Fruit fly (Drosophila melanogaster) whole organism, embryonic: Measurements from ENCODE around the gene Nnp-1.
A peak's percentile ranks its signal among the peaks of the same experiment; 100 is the strongest.

Source experiments
- Bgb ChIP-seq: fragments of 200-800 bp; sonication (Bioruptor generic); IDR thresholded peaks from 2 replicates; pipeline ENCODE4 v1.3.6; 2022; ENCODE audit warnings: missing biosample characterization, missing genetic modification characterization; ENCODE audit not compliant: partially characterized antibody
- CG10366 ChIP-seq: fragments of 200-800 bp; sonication (Bioruptor generic); IDR thresholded peaks from 2 replicates; pipeline ENCODE4 v1.3.6; 2022; ENCODE audit warnings: missing biosample characterization, missing genetic modification characterization
- CG10654 ChIP-seq: fragments of 200-800 bp; sonication (Bioruptor generic); optimal IDR thresholded peaks from 2 replicates; lab custom pipeline; 2016; ENCODE audit warnings: missing biosample characterization, missing genetic modification characterization
- CG11504 ChIP-seq: fragments of 200-800 bp; sonication (Bioruptor generic); optimal IDR thresholded peaks from 3 replicates; lab custom pipeline; 2019; ENCODE audit warnings: missing biosample characterization, mild to moderate bottlenecking, missing genetic modification characterization, moderate library complexity
- CG11695 ChIP-seq: fragments of 200-800 bp; sonication (Bioruptor generic); IDR thresholded peaks from 3 replicates; pipeline ENCODE4 v1.3.6; 2022; ENCODE audit warnings: missing biosample characterization, missing genetic modification characterization
- CG14860 ChIP-seq: fragments of 200-800 bp; sonication (Bioruptor generic); IDR thresholded peaks from 3 replicates; pipeline ENCODE4 v1.3.6; 2022; ENCODE audit warnings: missing biosample characterization, missing genetic modification characterization; ENCODE audit not compliant: partially characterized antibody
- CG1602 ChIP-seq: fragments of 200-800 bp; sonication (Bioruptor generic); optimal IDR thresholded peaks from 3 replicates; lab custom pipeline; 2016; ENCODE audit warnings: missing biosample characterization, missing genetic modification characterization
- CG17385 ChIP-seq: fragments of 200-800 bp; sonication (Bioruptor generic); optimal IDR thresholded peaks from 3 replicates; lab custom pipeline; 2018; ENCODE audit warnings: missing biosample characterization, mild to moderate bottlenecking, missing genetic modification characterization
- CG17612 ChIP-seq: fragments of 200-800 bp; sonication (Bioruptor generic); IDR thresholded peaks from 2 replicates; pipeline ENCODE4 v1.3.6; 2022; ENCODE audit warnings: missing biosample characterization, missing genetic modification characterization
- CG17802 ChIP-seq: fragments of 200-800 bp; sonication (Bioruptor generic); optimal IDR thresholded peaks from 2 replicates; lab custom pipeline; 2018; ENCODE audit warnings: missing biosample characterization, mild to moderate bottlenecking, missing genetic modification characterization, moderate library complexity
- CG18262 ChIP-seq: fragments of 200-800 bp; optimal IDR thresholded peaks from 3 replicates; lab custom pipeline; 2019; ENCODE audit warnings: missing biosample characterization, mild to moderate bottlenecking, missing genetic modification characterization, moderate library complexity
- CG18764 ChIP-seq: fragments of 200-800 bp; sonication (Bioruptor generic); optimal IDR thresholded peaks from 3 replicates; lab custom pipeline; 2016; ENCODE audit warnings: missing biosample characterization, missing genetic modification characterization
- CG30431 ChIP-seq: fragments of 200-800 bp; sonication (Bioruptor generic); optimal IDR thresholded peaks from 2 replicates; lab custom pipeline; 2017; ENCODE audit warnings: missing biosample characterization, missing genetic modification characterization
- CG33213 ChIP-seq: fragments of 200-800 bp; sonication (Bioruptor generic); optimal IDR thresholded peaks from 3 replicates; lab custom pipeline; 2016; ENCODE audit warnings: missing biosample characterization, missing genetic modification characterization
- CG42726 ChIP-seq: fragments of 200-800 bp; sonication (Bioruptor generic); IDR thresholded peaks from 2 replicates; pipeline ENCODE4 v1.3.6; 2022; ENCODE audit warnings: missing biosample characterization, missing genetic modification characterization; ENCODE audit not compliant: partially characterized antibody
- CG6654 ChIP-seq: fragments of 200-800 bp; sonication (Bioruptor generic); optimal IDR thresholded peaks from 2 replicates; lab custom pipeline; 2017; ENCODE audit warnings: missing biosample characterization, mild to moderate bottlenecking, missing genetic modification characterization
- CG6791 ChIP-seq: fragments of 200-800 bp; sonication (Bioruptor generic); IDR thresholded peaks from 3 replicates; pipeline ENCODE4 v1.3.6; 2022; ENCODE audit warnings: missing biosample characterization, missing genetic modification characterization; ENCODE audit not compliant: partially characterized antibody
- CG9727 ChIP-seq: fragments of 200-800 bp; sonication (Bioruptor generic); optimal IDR thresholded peaks from 3 replicates; lab custom pipeline; 2017; ENCODE audit warnings: missing biosample characterization, mild to moderate bottlenecking, missing genetic modification characterization
- Camta ChIP-seq: fragments of 200-800 bp; sonication (Bioruptor generic); optimal IDR thresholded peaks from 2 replicates; lab custom pipeline; 2016; ENCODE audit warnings: missing biosample characterization, missing genetic modification characterization
- Dad ChIP-seq: fragments of 200-800 bp; sonication (Bioruptor generic); optimal IDR thresholded peaks from 3 replicates; lab custom pipeline; 2016; ENCODE audit warnings: missing biosample characterization, missing genetic modification characterization
- Ets97D ChIP-seq: fragments of 200-800 bp; sonication (Bioruptor generic); optimal IDR thresholded peaks from 3 replicates; lab custom pipeline; 2016; ENCODE audit warnings: missing biosample characterization, missing genetic modification characterization
- GATAe ChIP-seq: fragments of 200-800 bp; sonication (Bioruptor generic); conservative IDR thresholded peaks from 2 replicates; pipeline ENCODE4 v1.3.6; 2022; ENCODE audit warnings: missing biosample characterization, missing genetic modification characterization
- H2.0 ChIP-seq: fragments of 200-800 bp; sonication (Bioruptor generic); IDR thresholded peaks from 2 replicates; pipeline ENCODE4 v1.3.6; 2022; ENCODE audit warnings: missing biosample characterization, missing genetic modification characterization
- Hand ChIP-seq: fragments of 200-800 bp; sonication (Bioruptor generic); optimal IDR thresholded peaks from 2 replicates; lab custom pipeline; 2017; ENCODE audit warnings: mild to moderate bottlenecking, missing biosample characterization, missing genetic modification reagents, missing genetic modification characterization
- Hmx ChIP-seq: fragments of 200-800 bp; sonication (Bioruptor generic); optimal IDR thresholded peaks from 2 replicates; lab custom pipeline; 2016; ENCODE audit warnings: missing biosample characterization, missing genetic modification characterization
- Hsf ChIP-seq: fragments of 200-800 bp; sonication (Bioruptor generic); optimal IDR thresholded peaks from 3 replicates; lab custom pipeline; 2016; ENCODE audit warnings: missing biosample characterization, missing genetic modification characterization
- Lim3 ChIP-seq: fragments of 200-800 bp; sonication (Bioruptor generic); IDR thresholded peaks from 2 replicates; pipeline ENCODE4 v1.3.6; 2022; ENCODE audit warnings: missing biosample characterization, missing genetic modification characterization
- Lpt ChIP-seq: fragments of >200 bp; optimal IDR thresholded peaks from 2 replicates; lab custom pipeline; 2018; ENCODE audit warnings: missing biosample characterization, missing genetic modification characterization
- Meics ChIP-seq: fragments of 200-800 bp; sonication (Bioruptor generic); optimal IDR thresholded peaks from 2 replicates; lab custom pipeline; 2017; ENCODE audit warnings: missing biosample characterization, mild to moderate bottlenecking, missing genetic modification characterization
- Neu2 ChIP-seq: fragments of 200-800 bp; sonication (Bioruptor generic); optimal IDR thresholded peaks from 3 replicates; lab custom pipeline; 2016; ENCODE audit warnings: missing biosample characterization, missing genetic modification characterization, borderline replicate concordance
- Scr ChIP-seq: fragments of 200-800 bp; sonication (Bioruptor generic); IDR thresholded peaks from 2 replicates; pipeline ENCODE4 v1.3.6; 2022; ENCODE audit warnings: missing biosample characterization, missing genetic modification characterization; ENCODE audit not compliant: partially characterized antibody
- Spps ChIP-seq: fragments of 200-800 bp; sonication (Bioruptor generic); optimal IDR thresholded peaks from 2 replicates; lab custom pipeline; 2018; ENCODE audit warnings: missing biosample characterization, mild to moderate bottlenecking, missing genetic modification characterization
- ab ChIP-seq: fragments of 200-800 bp; sonication (Bioruptor generic); optimal IDR thresholded peaks from 2 replicates; lab custom pipeline; 2016; ENCODE audit warnings: missing biosample characterization, missing genetic modification characterization
- br ChIP-seq: fragments of >200 bp; optimal IDR thresholded peaks from 2 replicates; lab custom pipeline; 2017
- cg ChIP-seq: fragments of 200-800 bp; sonication (Bioruptor generic); optimal IDR thresholded peaks from 3 replicates; lab custom pipeline; 2019; ENCODE audit warnings: missing biosample characterization, mild to moderate bottlenecking, missing genetic modification characterization, moderate library complexity
- chn ChIP-seq: fragments of 200-800 bp; sonication (Bioruptor generic); optimal IDR thresholded peaks from 2 replicates; lab custom pipeline; 2016; ENCODE audit warnings: missing biosample characterization, missing genetic modification characterization
- dati ChIP-seq: fragments of 200-800 bp; sonication (Bioruptor generic); IDR thresholded peaks from 2 replicates; pipeline ENCODE4 v1.3.6; 2022; ENCODE audit warnings: missing biosample characterization, missing genetic modification characterization
- dpn ChIP-seq, 2 experiments: fragments of 200-800 bp; sonication (Bioruptor generic); optimal IDR thresholded peaks; 3 replicates each; lab custom pipeline; 2016; ENCODE audit warnings: missing biosample characterization in 2 of 2, missing genetic modification characterization in 2 of 2
- gcm2 ChIP-seq: fragments of 200-800 bp; sonication (Bioruptor generic); optimal IDR thresholded peaks from 2 replicates; lab custom pipeline; 2016; ENCODE audit warnings: missing biosample characterization, missing genetic modification characterization
- gt ChIP-seq: fragments of 200-800 bp; sonication (Bioruptor generic); IDR thresholded peaks from 2 replicates; pipeline ENCODE4 v1.3.6; 2022; ENCODE audit warnings: missing biosample characterization, missing genetic modification characterization
- h ChIP-seq: fragments of >200 bp; optimal IDR thresholded peaks from 2 replicates; lab custom pipeline; 2017
- ham ChIP-seq: fragments of 200-800 bp; sonication (Bioruptor generic); IDR thresholded peaks from 2 replicates; pipeline ENCODE4 v1.3.6; 2022; ENCODE audit warnings: missing biosample characterization, missing genetic modification characterization
- inv ChIP-seq: fragments of 200-800 bp; sonication (Bioruptor generic); IDR thresholded peaks from 2 replicates; pipeline ENCODE4 v1.3.6; 2022; ENCODE audit warnings: missing biosample characterization, missing genetic modification characterization; ENCODE audit not compliant: partially characterized antibody
- kni ChIP-seq: fragments of 200-800 bp; sonication (Bioruptor generic); optimal IDR thresholded peaks from 3 replicates; lab custom pipeline; 2017; ENCODE audit warnings: mild to moderate bottlenecking, missing biosample characterization, missing genetic modification reagents, missing genetic modification characterization
- luna ChIP-seq: fragments of 200-800 bp; sonication (Bioruptor generic); optimal IDR thresholded peaks from 2 replicates; lab custom pipeline; 2016; ENCODE audit warnings: missing biosample characterization, missing genetic modification characterization
- mld ChIP-seq: fragments of 200-800 bp; sonication (Bioruptor generic); IDR thresholded peaks from 3 replicates; pipeline ENCODE4 v1.3.6; 2022; ENCODE audit warnings: missing biosample characterization, missing genetic modification characterization; ENCODE audit not compliant: partially characterized antibody
- phol ChIP-seq: fragments of 200-800 bp; sonication (Bioruptor generic); optimal IDR thresholded peaks from 3 replicates; lab custom pipeline; 2018; ENCODE audit warnings: missing biosample characterization, mild to moderate bottlenecking, missing genetic modification characterization, moderate library complexity
- sr ChIP-seq: fragments of 200-800 bp; sonication (Bioruptor generic); IDR thresholded peaks from 3 replicates; pipeline ENCODE4 v1.3.6; 2022; ENCODE audit warnings: missing biosample characterization, missing genetic modification characterization
- tgo ChIP-seq: fragments of 200-800 bp; sonication (Bioruptor generic); IDR thresholded peaks from 3 replicates; pipeline ENCODE4 v1.3.6; 2022; ENCODE audit warnings: missing biosample characterization, missing genetic modification characterization
- ttk ChIP-seq: fragments of 200-800 bp; sonication (Bioruptor generic); IDR thresholded peaks from 2 replicates; pipeline ENCODE4 v2.1.2; 2022; ENCODE audit warnings: missing biosample characterization, missing genetic modification characterization
- z ChIP-seq: fragments of 200-800 bp; sonication (Bioruptor generic); IDR thresholded peaks from 3 replicates; pipeline ENCODE4 v1.3.6; 2022; ENCODE audit warnings: missing biosample characterization, missing genetic modification characterization

Gene Nnp-1

dm6 chr2L:13387255-13387654 lies 21.3 kb upstream of the Nnp-1 start, which contains the start of the genes Ing5 and CG7099 (continued):
- TF ChIP-seq Scr (GFP tag; lab: Robert Waterston, UW) (peak; percentile 67), Dad (peak; percentile 93), br (lab: Kevin White, UChicago) (no peak), h (lab: Kevin White, UChicago) (no peak), CG30431 (GFP tag; lab: Kevin White, UChicago) (peak; percentile 94), CG42726 (GFP tag; lab: Robert Waterston, UW) (0 out of 2 replicates have a peak, but pooled peaks have one; percentile 48), Hmx (peak; percentile 88), GATAe (peak; percentile 92), CG10654 (GFP tag; lab: Kevin White, UChicago) (peak; percentile 96), z (GFP tag; lab: Robert Waterston, UW) (peak; percentile 49; the same call in 1 of the 3 replicates), ham (GFP tag; lab: Robert Waterston, UW) (peak; percentile 77; the same call in 1 of the 2 replicates), CG17612 (GFP tag; lab: Robert Waterston, UW) (peak; percentile 86), CG33213 (GFP tag; lab: Kevin White, UChicago) (peak; percentile 81), dpn (GFP tag; optimal IDR thresholded peaks at IDR 0.05; lab: Kevin White, UChicago) (peak; percentile 93 to 98), gcm2 (GFP tag; lab: Kevin White, UChicago) (peak; percentile 91), Meics (peak; percentile 95), Spps (peak; percentile 92), CG6791 (GFP tag; lab: Robert Waterston, UW) (peak; percentile 42; the same call in 2 of the 3 replicates), inv (peak; percentile 56), CG14860 (peak; percentile 62; the same call in 2 of the 3 replicates), sr (GFP tag; lab: Robert Waterston, UW) (peak; percentile 76; the same call in 2 of the 3 replicates), phol (tag; lab: Kevin White, UChicago) (peak; percentile 97), luna (GFP tag; lab: Kevin White, UChicago) (peak; percentile 54), CG17802 (tag; lab: Kevin White, UChicago) (peak; percentile 87), CG18262 (tag; lab: Kevin White, UChicago) (peak; percentile 95), mld (GFP tag; lab: Robert Waterston, UW) (no peak), chn (GFP tag; lab: Kevin White, UChicago) (peak; percentile 96), Hsf (GFP tag; lab: Kevin White, UChicago) (peak; percentile 97), dati (peak; percentile 88), ttk (GFP tag; lab: Robert Waterston, UW) (peak; percentile 95), CG18764 (GFP tag; lab: Kevin White, UChicago) (peak; percentile 96), CG17385 (peak; percentile 88), kni (GFP tag; lab: Kevin White, UChicago) (no peak), CG9727 (peak; percentile 96), CG10366 (GFP tag; lab: Robert Waterston, UW) (peak; percentile 97), Lpt (GFP tag; lab: Kevin White, UChicago) (no peak), CG1602 (peak; percentile 98), CG11695 (GFP tag; lab: Robert Waterston, UW) (peak; percentile 94), CG6654 (GFP tag; lab: Kevin White, UChicago) (peak; percentile 80), Bgb (peak; percentile 75), cg (GFP tag; lab: Kevin White, UChicago) (no peak), CG11504 (peak; percentile 94), Lim3 (GFP tag; lab: Robert Waterston, UW) (peak; percentile 88), Neu2 (no peak), tgo (GFP tag; lab: Robert Waterston, UW) (peak; percentile 96), Ets97D (peak; percentile 86), H2.0 (peak; percentile 96), gt (GFP tag; lab: Robert Waterston, UW) (peak; percentile 92), Hand (peak; percentile 81), Camta (GFP tag; lab: Kevin White, UChicago) (peak; percentile 92), ab (GFP tag; lab: Kevin White, UChicago) (peak; percentile 89)
